Worm (Caenorhabditis elegans) whole organism, L1 larva: ENCODE data around the gene mdf-1.

ENCODE experiments used
- C16A3.4 ChIP-seq: fragments of 150-350 bp; optimal IDR thresholded peaks from 2 replicates; lab custom pipeline; 2014; ENCODE audit warnings: missing biosample characterization, missing genetic modification characterization
- blmp-1 ChIP-seq: fragments of 150-350 bp; optimal IDR thresholded peaks from 2 replicates; lab custom pipeline; 2014; ENCODE audit warnings: missing biosample characterization, missing genetic modification characterization
- ceh-63 ChIP-seq: fragments of 200-800 bp; sonication (Bioruptor generic); optimal IDR thresholded peaks from 2 replicates; lab custom pipeline; 2018; ENCODE audit warnings: mild to moderate bottlenecking, missing genetic modification characterization, missing compliant biosample characterization
- ceh-82 ChIP-seq, 3 experiments: fragments of 150-350 bp in 1 of 3; sonication (generic microtip) in 2 of 3; optimal IDR thresholded peaks; 2 replicates each; lab custom pipeline; 2014 to 2017; ENCODE audit warnings: missing biosample characterization in 3 of 3, missing genetic modification characterization in 3 of 3
- dsc-1 ChIP-seq: sonication (generic microtip); optimal IDR thresholded peaks from 2 replicates; lab custom pipeline; 2016; ENCODE audit warnings: mild to moderate bottlenecking, missing genetic modification characterization, missing compliant biosample characterization
- efl-3 ChIP-seq: fragments of 200-800 bp; sonication (Bioruptor generic); optimal IDR thresholded peaks from 2 replicates; lab custom pipeline; 2018; ENCODE audit warnings: mild to moderate bottlenecking, missing genetic modification characterization, missing compliant biosample characterization
- elt-2 ChIP-seq: sonication (generic microtip); optimal IDR thresholded peaks from 2 replicates; lab custom pipeline; 2016; ENCODE audit warnings: missing genetic modification characterization, mild to moderate bottlenecking, inconsistent platforms, missing compliant biosample characterization, missing genetic modification reagents
- fkh-10 ChIP-seq: sonication (generic microtip); optimal IDR thresholded peaks from 2 replicates; lab custom pipeline; 2017; ENCODE audit warnings: missing biosample characterization, missing genetic modification reagents, missing genetic modification characterization
- fkh-8 ChIP-seq: sonication (generic microtip); optimal IDR thresholded peaks from 2 replicates; lab custom pipeline; 2016; ENCODE audit warnings: mild to moderate bottlenecking, missing genetic modification characterization, missing compliant biosample characterization
- hlh-17 ChIP-seq: fragments of 200-800 bp; sonication (Bioruptor generic); optimal IDR thresholded peaks from 2 replicates; lab custom pipeline; 2018; ENCODE audit warnings: missing genetic modification characterization, mild to moderate bottlenecking, missing compliant biosample characterization, moderate library complexity, borderline replicate concordance
- irx-1 ChIP-seq: sonication (generic microtip); optimal IDR thresholded peaks from 2 replicates; lab custom pipeline; 2016; ENCODE audit warnings: missing genetic modification characterization, missing compliant biosample characterization
- isw-1 ChIP-seq: fragments of 200-800 bp; sonication (Bioruptor generic); IDR thresholded peaks from 2 replicates; pipeline ENCODE4 v1.3.6; 2022; ENCODE audit warnings: missing genetic modification characterization, missing compliant biosample characterization
- jun-1 ChIP-seq: fragments of 150-350 bp; optimal IDR thresholded peaks from 2 replicates; lab custom pipeline; 2014; ENCODE audit warnings: missing biosample characterization, missing genetic modification reagents, missing genetic modification characterization
- lin-13 ChIP-seq: fragments of 150-350 bp; optimal IDR thresholded peaks from 2 replicates; lab custom pipeline; 2014; ENCODE audit warnings: missing biosample characterization, missing genetic modification reagents, missing genetic modification characterization
- lin-14 ChIP-seq: fragments of 200-800 bp; sonication (Bioruptor generic); optimal IDR thresholded peaks from 2 replicates; lab custom pipeline; 2018; ENCODE audit warnings: mild to moderate bottlenecking, missing genetic modification characterization, moderate library complexity, missing compliant biosample characterization
- lin-15B ChIP-seq: fragments of 150-350 bp; sonication (generic microtip); optimal IDR thresholded peaks from 3 replicates; lab custom pipeline; 2014; ENCODE audit warnings: missing biosample characterization, missing genetic modification characterization
- lir-3 ChIP-seq: sonication (generic microtip); optimal IDR thresholded peaks from 2 replicates; lab custom pipeline; 2016; ENCODE audit warnings: mild to moderate bottlenecking, missing genetic modification characterization, moderate library complexity, missing compliant biosample characterization; ENCODE audit not compliant: poor library complexity
- mdl-1 ChIP-seq, 2 experiments: fragments of 150-350 bp; optimal IDR thresholded peaks; 2 replicates each; lab custom pipeline; 2014 to 2017; ENCODE audit warnings: missing biosample characterization in 2 of 2, missing genetic modification characterization in 2 of 2, inconsistent platforms in 1 of 2
- nhr-12 ChIP-seq: sonication (generic microtip); optimal IDR thresholded peaks from 2 replicates; lab custom pipeline; 2017; ENCODE audit warnings: missing biosample characterization, missing genetic modification characterization
- nhr-19 ChIP-seq: fragments of 200-800 bp; sonication (Bioruptor generic); conservative IDR thresholded peaks from 2 replicates; pipeline ENCODE4 v1.3.6; 2022; ENCODE audit warnings: missing genetic modification characterization, missing compliant biosample characterization
- nhr-20 ChIP-seq: sonication (generic microtip); optimal IDR thresholded peaks from 2 replicates; lab custom pipeline; 2016; ENCODE audit warnings: mild to moderate bottlenecking, missing genetic modification characterization, missing compliant biosample characterization
- nhr-28 ChIP-seq: fragments of 150-350 bp; optimal IDR thresholded peaks from 2 replicates; lab custom pipeline; 2014; ENCODE audit warnings: missing biosample characterization, missing genetic modification characterization
- nhr-85 ChIP-seq: sonication (generic microtip); peaks from one replicate; lab custom pipeline; 2016; ENCODE audit warnings: missing genetic modification characterization, inconsistent platforms, missing compliant biosample characterization
- nhr-90 ChIP-seq: sonication (generic microtip); optimal IDR thresholded peaks from 2 replicates; lab custom pipeline; 2016; ENCODE audit warnings: mild to moderate bottlenecking, missing genetic modification characterization, missing compliant biosample characterization; ENCODE audit not compliant: poor library complexity
- pag-3 ChIP-seq: sonication (generic microtip); optimal IDR thresholded peaks from 2 replicates; lab custom pipeline; 2017; ENCODE audit warnings: missing genetic modification characterization, mild to moderate bottlenecking, missing compliant biosample characterization, antibody characterized with exemption, borderline replicate concordance; ENCODE audit not compliant: insufficient read depth
- pqm-1 ChIP-seq: sonication (generic microtip); optimal IDR thresholded peaks from 3 replicates; lab custom pipeline; 2017; ENCODE audit warnings: missing biosample characterization, missing genetic modification characterization
- snpc-4 ChIP-seq: fragments of 150-350 bp; optimal IDR thresholded peaks from 2 replicates; lab custom pipeline; 2014; ENCODE audit warnings: missing biosample characterization, missing genetic modification characterization
- sptf-1 ChIP-seq: fragments of 150-350 bp; optimal IDR thresholded peaks from 2 replicates; lab custom pipeline; 2014; ENCODE audit warnings: missing biosample characterization, missing genetic modification characterization
- swsn-7 ChIP-seq: sonication (generic microtip); optimal IDR thresholded peaks from 2 replicates; lab custom pipeline; 2016; ENCODE audit warnings: missing genetic modification characterization, missing compliant biosample characterization
- tbx-2 ChIP-seq: sonication (generic microtip); optimal IDR thresholded peaks from 2 replicates; lab custom pipeline; 2016; ENCODE audit warnings: missing genetic modification characterization, missing compliant biosample characterization
- tlp-1 ChIP-seq: fragments of 150-350 bp; optimal IDR thresholded peaks from 2 replicates; lab custom pipeline; 2014; ENCODE audit warnings: missing biosample characterization, missing genetic modification characterization
- unc-86 ChIP-seq: sonication (generic microtip); optimal IDR thresholded peaks from 2 replicates; lab custom pipeline; 2016; ENCODE audit warnings: missing genetic modification characterization, missing compliant biosample characterization
- unc-98 ChIP-seq: fragments of 200-800 bp; sonication (Bioruptor generic); IDR thresholded peaks from 2 replicates; pipeline ENCODE4 v1.3.6; 2022; ENCODE audit warnings: missing genetic modification characterization, missing compliant biosample characterization
- zip-4 ChIP-seq: fragments of 200-800 bp; sonication (Bioruptor generic); optimal IDR thresholded peaks from 2 replicates; lab custom pipeline; 2018; ENCODE audit warnings: mild to moderate bottlenecking, missing genetic modification characterization, moderate library complexity, missing compliant biosample characterization
- ztf-11 ChIP-seq, 2 experiments: sonication (generic microtip); optimal IDR thresholded peaks; 2 replicates each; lab custom pipeline; 2016 to 2017; ENCODE audit warnings: missing genetic modification characterization in 2 of 2, missing biosample characterization in 1 of 2, missing compliant biosample characterization in 1 of 2

mdf-1 gene

ce11 chrV:9576991-9577390 lies 33.0 kb upstream of the mdf-1 start, which contains the start of gene F25B3.2:
Gene F25B3.2, plus strand, starts transcription at chrV:9577291.
- TF ChIP-seq nhr-85 (tag; lab: Kevin White, UChicago) (no peak), efl-3 (GFP tag; lab: Kevin White, UChicago) (no peak), tlp-1 (no peak), pag-3 (tag; lab: Kevin White, UChicago) (no peak), nhr-90 (no peak), unc-98 (GFP tag; lab: Robert Waterston, UW) (no peak), lir-3 (tag; lab: Kevin White, UChicago) (no peak), mdl-1 (tag; optimal IDR thresholded peaks at IDR 0.05; lab: Kevin White, UChicago) (no peak)

ce11 chrV:9571673-9572072 lies 27.6 kb upstream of the mdf-1 start:
- TF ChIP-seq ztf-11 (tag; optimal IDR thresholded peaks at IDR 0.05; lab: Kevin White, UChicago) (no peak), blmp-1 (tag; lab: Kevin White, UChicago) (peak; percentile 30), nhr-20 (no peak), tbx-2 (tag; lab: Kevin White, UChicago) (no peak)

- TF ChIP-seq ceh-63 (GFP tag; lab: Kevin White, UChicago) (no peak), elt-2 (tag; lab: Kevin White, UChicago) (peak; percentile 68)
Observed at ce11 chrV:9571056-9571455, 27.0 kb upstream of the mdf-1 start.

- TF ChIP-seq elt-2 (tag; lab: Kevin White, UChicago) (peak; percentile 41), nhr-20 (no peak)
Observed at ce11 chrV:9570197-9570596, 26.2 kb upstream of the mdf-1 start, which contains the start of gene F25B3.5. Gene F25B3.5, minus strand, starts transcription at chrV:9570297.

ce11 chrV:9568707-9569106 lies 24.7 kb upstream of the mdf-1 start, which contains the start of gene F25B3.4:
Gene F25B3.4, minus strand, starts transcription at chrV:9568807.
- no peak for TF ChIP-seq ztf-11 (tag; optimal IDR thresholded peaks at IDR 0.05; lab: Kevin White, UChicago)
- no peak for TF ChIP-seq nhr-20
- no peak for TF ChIP-seq sptf-1 (tag; lab: Kevin White, UChicago)
- TF ChIP-seq efl-3 (GFP tag; lab: Kevin White, UChicago) = no peak
- no peak for TF ChIP-seq ceh-82 (tag; optimal IDR thresholded peaks at IDR 0.05; lab: Kevin White, UChicago)
- TF ChIP-seq jun-1 (tag; lab: Kevin White, UChicago) = no peak
- no peak for TF ChIP-seq hlh-17
- TF ChIP-seq nhr-28 (tag; lab: Kevin White, UChicago) = no peak
- no peak for TF ChIP-seq nhr-19 (GFP tag; lab: Robert Waterston, UW)
- TF ChIP-seq lin-15B (tag; lab: Kevin White, UChicago) = no peak
- TF ChIP-seq pag-3 (tag; lab: Kevin White, UChicago) = no peak
- no peak for TF ChIP-seq nhr-90
- no peak for TF ChIP-seq pqm-1 (tag; lab: Kevin White, UChicago)
- no peak for TF ChIP-seq blmp-1 (tag; lab: Kevin White, UChicago)
- TF ChIP-seq zip-4 (GFP tag; lab: Kevin White, UChicago) = no peak
- TF ChIP-seq snpc-4 = no peak

- no peak for TF ChIP-seq swsn-7 (tag; lab: Kevin White, UChicago)
- peak; percentile 29 for TF ChIP-seq fkh-8 (tag; lab: Kevin White, UChicago)
- TF ChIP-seq tlp-1 = no peak
- TF ChIP-seq dsc-1 (tag; lab: Kevin White, UChicago) = peak; percentile 61
- TF ChIP-seq isw-1 (GFP tag; lab: Robert Waterston, UW) = no peak
- TF ChIP-seq lin-14 = peak; percentile 37
- TF ChIP-seq nhr-12 (tag; lab: Kevin White, UChicago) = no peak
- no peak for TF ChIP-seq irx-1 (tag; lab: Kevin White, UChicago)
- TF ChIP-seq nhr-85 (tag; lab: Kevin White, UChicago) = no peak
- no peak for TF ChIP-seq lin-13 (GFP tag; lab: Kevin White, UChicago)
- TF ChIP-seq C16A3.4 (tag; lab: Kevin White, UChicago) = no peak
- peak; percentile 84 for TF ChIP-seq fkh-10 (GFP tag; lab: Kevin White, UChicago)
- TF ChIP-seq unc-86 = no peak
Observed at ce11 chrV:9563585-9563984, 19.6 kb upstream of the mdf-1 start.
